Fruit fly (Drosophila melanogaster): Measurements from ENCODE around the gene RecQ5.
A peak's percentile ranks its signal among the peaks of the same experiment; 100 is the strongest.

dm6 chr3L:14671546-14671945 is 39.7 kb upstream of the RecQ5 start:
- TF ChIP-seq HLH106 (tag; optimal IDR thresholded peaks at IDR 0.05) (no peak), CG9705 (GFP tag; optimal IDR thresholded peaks at IDR 0.05) (no peak), fru (GFP tag; optimal IDR thresholded peaks at IDR 0.05) (peak; percentile 6), h (GFP tag; optimal IDR thresholded peaks at IDR 0.05) (no peak), GATAd (GFP tag; optimal IDR thresholded peaks at IDR 0.05) (no peak)

Measured in whole organism, wandering third instar larva.